Worm (Caenorhabditis elegans): Measurements from ENCODE around the gene sdz-12.

The sdz-12 gene

ce11 chrII:3731723-3732122 is at the start of gene sdz-12, which contains the start of gene bath-31:
Gene sdz-12 (minus strand): TSS chrII:3731823.
Gene bath-31 (plus strand): TSS chrII:3731973.
- TF ChIP-seq madf-3 (GFP tag; IDR thresholded peaks at IDR 0.05) (no peak), athp-1 (tag; optimal IDR thresholded peaks at IDR 0.05) (no peak), hmg-1.2 (GFP tag; IDR thresholded peaks at IDR 0.05) (no peak), somi-1 (GFP tag; optimal IDR thresholded peaks at IDR 0.05) (no peak), nhr-179 (tag; optimal IDR thresholded peaks at IDR 0.05) (no peak), repo-1 (tag; optimal IDR thresholded peaks at IDR 0.05) (no peak), madf-10 (tag; optimal IDR thresholded peaks at IDR 0.05) (no peak), egrh-3 (GFP tag; IDR thresholded peaks at IDR 0.05) (no peak), hsf-1 (GFP tag; IDR thresholded peaks at IDR 0.05) (no peak), tbx-9 (tag; optimal IDR thresholded peaks at IDR 0.05; ENCODE audit: borderline replicate concordance) (no peak), pbrm-1 (GFP tag; IDR thresholded peaks at IDR 0.05) (no peak), madf-6 (GFP tag; IDR thresholded peaks at IDR 0.05) (no peak), Y95B8A.8 (GFP tag; IDR thresholded peaks at IDR 0.05) (no peak), ztf-28 (GFP tag; IDR thresholded peaks at IDR 0.05) (no peak), fkh-3 (tag; optimal IDR thresholded peaks at IDR 0.05) (no peak)

- TF ChIP-seq gei-17 (GFP tag; optimal IDR thresholded peaks at IDR 0.05) (no peak), F57A8.1 (GFP tag; optimal IDR thresholded peaks at IDR 0.05) (no peak), F57C9.4 (tag; optimal IDR thresholded peaks at IDR 0.05) (no peak), aptf-3 (GFP tag; IDR thresholded peaks at IDR 0.05) (no peak), nfyb-1 (GFP tag; IDR thresholded peaks at IDR 0.05) (no peak), lin-35 (GFP tag; optimal IDR thresholded peaks at IDR 0.05) (no peak), lin-26 (GFP tag; IDR thresholded peaks at IDR 0.05) (no peak), ceh-40 (GFP tag; IDR thresholded peaks at IDR 0.05) (no peak)
Measured at ce11 chrII:3781238-3781637, 49.6 kb upstream of the sdz-12 start.

ce11 chrII:3779463-3779862 is 47.8 kb upstream of the sdz-12 start, which contains the start of gene T24E12.11:
Gene T24E12.11 (minus strand): TSS chrII:3779563.
- TF ChIP-seq snpc-1.3 (tag; optimal IDR thresholded peaks at IDR 0.05; ENCODE audit: insufficient read depth) = no peak
- TF ChIP-seq Y79H2A.3 (GFP tag; conservative IDR thresholded peaks at IDR 0.05) = no peak

DNA sequence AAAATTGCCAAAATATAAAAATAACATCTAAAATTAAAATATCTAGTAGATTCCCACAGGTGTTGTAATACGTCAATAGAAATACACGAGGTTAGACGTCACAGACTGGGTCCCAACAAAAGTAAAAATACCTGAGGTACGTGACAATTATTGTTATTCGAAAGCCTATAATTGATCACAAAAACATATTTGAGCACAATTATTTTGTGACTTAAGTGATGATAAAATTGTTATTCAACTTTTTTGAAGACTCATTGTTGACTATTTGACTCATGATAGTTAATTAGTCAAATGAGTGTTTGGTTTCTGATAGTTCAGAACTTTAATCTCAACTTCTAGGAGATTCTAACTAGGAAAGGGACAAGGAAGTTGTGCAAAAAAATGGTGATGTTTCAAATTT is 46.2 kb upstream of the sdz-12 start:
- no peak for TF ChIP-seq ztf-22 (GFP tag; optimal IDR thresholded peaks at IDR 0.05)
- TF ChIP-seq F37B4.10 (GFP tag; IDR thresholded peaks at IDR 0.05) = no peak
- TF ChIP-seq C06A6.2 (GFP tag; conservative IDR thresholded peaks at IDR 0.05) = no peak
- TF ChIP-seq attf-3 (GFP tag; conservative IDR thresholded peaks at IDR 0.05) = no peak
- TF ChIP-seq F10E7.11 (tag; optimal IDR thresholded peaks at IDR 0.05) = no peak

DNA sequence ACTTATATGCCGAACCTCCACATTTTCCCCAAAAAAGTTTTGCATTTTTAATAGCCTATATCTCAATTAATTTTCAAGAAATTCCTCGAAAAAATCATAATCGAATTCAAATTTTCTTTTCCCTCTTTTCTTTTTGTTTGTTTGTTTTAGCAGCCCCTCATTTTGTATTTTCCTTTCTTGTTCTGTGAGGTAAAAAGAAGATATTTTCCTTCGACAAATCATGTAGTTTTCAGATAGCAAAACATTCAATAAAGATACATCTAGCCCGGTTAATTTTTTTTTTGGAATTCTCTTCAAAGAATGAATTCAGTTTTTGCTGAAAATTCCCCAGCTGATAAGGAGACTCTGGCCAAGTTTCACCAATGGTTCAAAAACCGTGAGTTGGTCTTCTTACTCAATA is 44.1 kb upstream of the sdz-12 start, which contains the start of gene T24E12.3:
Gene T24E12.3, plus strand, starts transcription at position 301 of the 400 bp plus-strand sequence.
- no peak for TF ChIP-seq athp-1 (tag; optimal IDR thresholded peaks at IDR 0.05)
- TF ChIP-seq bed-1 (GFP tag; IDR thresholded peaks at IDR 0.05) = no peak
- TF ChIP-seq B0261.1 (tag; optimal IDR thresholded peaks at IDR 0.05) = no peak
- TF ChIP-seq ceh-79 (tag; optimal IDR thresholded peaks at IDR 0.05) = no peak
- TF ChIP-seq mxl-1 (tag; optimal IDR thresholded peaks at IDR 0.05) = no peak
- TF ChIP-seq xnd-1 (tag; optimal IDR thresholded peaks at IDR 0.05) = no peak
- no peak for TF ChIP-seq hrde-1 (tag; optimal IDR thresholded peaks at IDR 0.05; ENCODE audit: borderline replicate concordance)
- TF ChIP-seq attf-6 (GFP tag; IDR thresholded peaks at IDR 0.05) = no peak
- no peak for TF ChIP-seq egl-18 (GFP tag; IDR thresholded peaks at IDR 0.05)
- no peak for TF ChIP-seq snpc-3.4 (tag; optimal IDR thresholded peaks at IDR 0.05)
- TF ChIP-seq akir-1 (GFP tag; optimal IDR thresholded peaks at IDR 0.05) = no peak
- no peak for TF ChIP-seq madf-6 (GFP tag; IDR thresholded peaks at IDR 0.05)
- TF ChIP-seq die-1 (tag; optimal IDR thresholded peaks at IDR 0.05) = no peak
- TF ChIP-seq C17E4.6 (GFP tag; IDR thresholded peaks at IDR 0.05) = no peak
- no peak for TF ChIP-seq madf-3 (GFP tag; IDR thresholded peaks at IDR 0.05)
- TF ChIP-seq ceh-100 (GFP tag; IDR thresholded peaks at IDR 0.05) = no peak
- TF ChIP-seq T07F8.4 (tag; optimal IDR thresholded peaks at IDR 0.05) = no peak
- no peak for TF ChIP-seq madf-10 (tag; optimal IDR thresholded peaks at IDR 0.05)

All from whole organism, young adult.